Fruit fly (Drosophila melanogaster): ENCODE data around the gene CG6763.
A peak's percentile ranks its signal among the peaks of the same experiment; 100 is the strongest.

CG6763 gene

dm6 chr3R:23239934-23240632 is 43.7 kb upstream of the CG6763 start (continued):
- TF ChIP-seq Oaz (GFP tag; IDR thresholded peaks at IDR 0.05) (peak; percentile 57), CG7556 (GFP tag; optimal IDR thresholded peaks at IDR 0.05) (peak; percentile 82), Sin3A (optimal IDR thresholded peaks at IDR 0.05) (no peak), CG14710 (tag; optimal IDR thresholded peaks at IDR 0.05) (peak; percentile 48), CG2120 (GFP tag; optimal IDR thresholded peaks at IDR 0.05) (peak; percentile 79), sqz (GFP tag; optimal IDR thresholded peaks at IDR 0.05) (peak; percentile 14), CG7786 (GFP tag; optimal IDR thresholded peaks at IDR 0.05) (peak; percentile 24), CG7839 (tag; optimal IDR thresholded peaks at IDR 0.05) (peak; percentile 87), dan (GFP tag; IDR thresholded peaks at IDR 0.05) (no peak), CG10979 (tag; optimal IDR thresholded peaks at IDR 0.05) (no peak), NK7.1 (GFP tag; optimal IDR thresholded peaks at IDR 0.05) (no peak), Sry-β (GFP tag; optimal IDR thresholded peaks at IDR 0.05) (no peak), odd (GFP tag; optimal IDR thresholded peaks at IDR 0.05) (no peak), salm (tag; optimal IDR thresholded peaks at IDR 0.05) (peak; percentile 40), MBD-R2 (GFP tag; IDR thresholded peaks at IDR 0.05) (peak; percentile 20; the same call in 1 of the 2 replicates), usp (GFP tag; optimal IDR thresholded peaks at IDR 0.05) (no peak), Hr39 (optimal IDR thresholded peaks at IDR 0.05) (no peak), CG31224 (GFP tag; IDR thresholded peaks at IDR 0.05) (peak; percentile 21; the same call in 1 of the 2 replicates), Chrac-16 (GFP tag; optimal IDR thresholded peaks at IDR 0.05) (peak; percentile 3), sima (GFP tag; optimal IDR thresholded peaks at IDR 0.05) (no peak), eyg (GFP tag; optimal IDR thresholded peaks at IDR 0.05) (no peak), CG15479 (GFP tag; optimal IDR thresholded peaks at IDR 0.05) (no peak), Fer2 (tag; optimal IDR thresholded peaks at IDR 0.05) (peak; percentile 30), CG4854 (GFP tag; optimal IDR thresholded peaks at IDR 0.05) (peak; percentile 15), row (GFP tag; IDR thresholded peaks at IDR 0.05) (peak; percentile 85), scrt (GFP tag; optimal IDR thresholded peaks at IDR 0.05) (peak; percentile 70), CG30431 (GFP tag; optimal IDR thresholded peaks at IDR 0.05) (no peak), peb (GFP tag; IDR thresholded peaks at IDR 0.05) (peak; percentile 45; the same call in 1 of the 2 replicates), CG2129 (GFP tag; IDR thresholded peaks at IDR 0.05; ENCODE audit: partially characterized antibody) (no peak), Spps (tag; optimal IDR thresholded peaks at IDR 0.05) (peak; percentile 16), Hr3 (GFP tag; optimal IDR thresholded peaks at IDR 0.05) (peak; percentile 18), inv (GFP tag; IDR thresholded peaks at IDR 0.05; ENCODE audit: partially characterized antibody) (no peak), CG18011 (GFP tag; optimal IDR thresholded peaks at IDR 0.05) (no peak), CG3407 (GFP tag; optimal IDR thresholded peaks at IDR 0.05) (peak; percentile 32), jumu (GFP tag; optimal IDR thresholded peaks at IDR 0.05) (no peak), CG4424 (GFP tag; optimal IDR thresholded peaks at IDR 0.05) (peak; percentile 37), Dll (GFP tag; IDR thresholded peaks at IDR 0.05; ENCODE audit: partially characterized antibody) (no peak), bigmax (GFP tag; optimal IDR thresholded peaks at IDR 0.05) (no peak), Tbp (GFP tag; optimal IDR thresholded peaks at IDR 0.05) (no peak), CG13424 (tag; optimal IDR thresholded peaks at IDR 0.05) (peak; percentile 58), CG15514 (GFP tag; optimal IDR thresholded peaks at IDR 0.05) (peak; percentile 59), CTCF (GFP tag; optimal IDR thresholded peaks at IDR 0.05) (no peak), org-1 (GFP tag; optimal IDR thresholded peaks at IDR 0.05) (peak; percentile 51), Sox102F (GFP tag; optimal IDR thresholded peaks at IDR 0.05) (peak; percentile 71), luna (GFP tag; optimal IDR thresholded peaks at IDR 0.05) (no peak), wdn (GFP tag; IDR thresholded peaks at IDR 0.05) (peak; percentile 64), ATbp (GFP tag; optimal IDR thresholded peaks at IDR 0.05) (peak; percentile 70), H15 (GFP tag; IDR thresholded peaks at IDR 0.05) (0 out of 3 replicates have a peak, but pooled peaks have one; percentile 30), sc (optimal IDR thresholded peaks at IDR 0.05) (no peak), sc (GFP tag; optimal IDR thresholded peaks at IDR 0.05) (peak; percentile 9), CG43689 (GFP tag; IDR thresholded peaks at IDR 0.05) (peak; percentile 20; the same call in 1 of the 2 replicates)

Data from whole organism, embryonic.